Worm (Caenorhabditis elegans): ENCODE results near the gene inx-9.

Gene inx-9

ce11 chrIV:11676054-11676453 is at the start of gene inx-9:
Gene inx-9, plus strand, starts transcription at chrIV:11676354.
- no peak for TF ChIP-seq unc-62 (GFP tag; optimal IDR thresholded peaks at IDR 0.05)

- TF ChIP-seq unc-62 (GFP tag; optimal IDR thresholded peaks at IDR 0.05) = no peak
Observed at ce11 chrIV:11627847-11628246, 48.3 kb upstream of the inx-9 start, which contains the start of gene lys-6. Gene lys-6, minus strand, starts transcription at chrIV:11627947.

- no peak for TF ChIP-seq unc-62 (GFP tag; optimal IDR thresholded peaks at IDR 0.05)
Observed at ce11 chrIV:11631750-11632149, 44.4 kb upstream of the inx-9 start, which contains the start of gene F58B3.4. Gene F58B3.4, minus strand, starts transcription at chrIV:11631850.

ce11 chrIV:11635437-11636408 is 40.4 kb upstream of the inx-9 start, which contains the start of gene mars-1:
Gene mars-1, minus strand, starts transcription at chrIV:11635487.
- TF ChIP-seq unc-62 (GFP tag; optimal IDR thresholded peaks at IDR 0.05) = no peak

- TF ChIP-seq unc-62 (GFP tag; optimal IDR thresholded peaks at IDR 0.05) = no peak
Observed at ce11 chrIV:11636409-11636723, 39.8 kb upstream of the inx-9 start, which contains the start of gene F58B3.6. Gene F58B3.6, plus strand, starts transcription at chrIV:11636648.

ce11 chrIV:11638016-11638415 is 38.1 kb upstream of the inx-9 start, which contains the start of gene rbm-17:
Gene rbm-17, plus strand, starts transcription at chrIV:11638316.
- no peak for TF ChIP-seq unc-62 (GFP tag; optimal IDR thresholded peaks at IDR 0.05)

ce11 chrIV:11640915-11641314 is 35.2 kb upstream of the inx-9 start, which contains the start of gene ttr-50:
Gene ttr-50, minus strand, starts transcription at chrIV:11641015.
- no peak for TF ChIP-seq unc-62 (GFP tag; optimal IDR thresholded peaks at IDR 0.05)

- TF ChIP-seq unc-62 (GFP tag; optimal IDR thresholded peaks at IDR 0.05) = no peak
Observed at ce11 chrIV:11641802-11642201, 34.4 kb upstream of the inx-9 start, which contains the start of gene ZK809.1. Gene ZK809.1, plus strand, starts transcription at chrIV:11642102.

ce11 chrIV:11643829-11644228 is 32.3 kb upstream of the inx-9 start, which contains the start of gene prx-2:
Gene prx-2, plus strand, starts transcription at chrIV:11644129.
- TF ChIP-seq unc-62 (GFP tag; optimal IDR thresholded peaks at IDR 0.05) = no peak

- no peak for TF ChIP-seq unc-62 (GFP tag; optimal IDR thresholded peaks at IDR 0.05)
Observed at ce11 chrIV:11644705-11645104, 31.4 kb upstream of the inx-9 start.

- no peak for TF ChIP-seq unc-62 (GFP tag; optimal IDR thresholded peaks at IDR 0.05)
Observed at ce11 chrIV:11645354-11645753, 30.8 kb upstream of the inx-9 start.

- TF ChIP-seq unc-62 (GFP tag; optimal IDR thresholded peaks at IDR 0.05) = no peak
Observed at ce11 chrIV:11646908-11647307, 29.2 kb upstream of the inx-9 start.

- TF ChIP-seq unc-62 (GFP tag; optimal IDR thresholded peaks at IDR 0.05) = no peak
Observed at ce11 chrIV:11649031-11649430, 27.1 kb upstream of the inx-9 start, which contains the start of gene ZK809.8. Gene ZK809.8, minus strand, starts transcription at chrIV:11649064.

ce11 chrIV:11650344-11650743 is 25.8 kb upstream of the inx-9 start:
- TF ChIP-seq unc-62 (GFP tag; optimal IDR thresholded peaks at IDR 0.05) = no peak

ce11 chrIV:11651965-11652453 is 24.1 kb upstream of the inx-9 start, which contains the start of the genes acl-3 and ndub-6:
Gene acl-3, minus strand, starts transcription at chrIV:11652023.
Gene ndub-6, plus strand, starts transcription at chrIV:11652403.
- no peak for TF ChIP-seq unc-62 (GFP tag; optimal IDR thresholded peaks at IDR 0.05)

- no peak for TF ChIP-seq unc-62 (GFP tag; optimal IDR thresholded peaks at IDR 0.05)
Observed at ce11 chrIV:11655370-11655769, 20.8 kb upstream of the inx-9 start, which contains the start of gene ent-1. Gene ent-1, minus strand, starts transcription at chrIV:11655470.
